Worm (Caenorhabditis elegans) whole organism, early embryonic: ENCODE data around the gene kvs-4.

Experiments used
- B0310.2 ChIP-seq: sonication (generic microtip); optimal IDR thresholded peaks from 2 replicates; lab custom pipeline; 2016; ENCODE audit warnings: mild to moderate bottlenecking, missing genetic modification characterization, missing compliant biosample characterization
- F13C5.2 ChIP-seq: sonication (generic microtip); optimal IDR thresholded peaks from 2 replicates; lab custom pipeline; 2017; ENCODE audit warnings: mild to moderate bottlenecking, missing genetic modification characterization, inconsistent platforms, missing compliant biosample characterization
- aly-1 ChIP-seq: sonication (generic microtip); optimal IDR thresholded peaks from 2 replicates; lab custom pipeline; 2016; ENCODE audit warnings: missing genetic modification characterization, missing compliant biosample characterization
- ama-1 ChIP-seq: fragments of 150-350 bp; optimal IDR thresholded peaks from 2 replicates; lab custom pipeline; 2014
- ceh-13 ChIP-seq: fragments of 200-800 bp; sonication (Bioruptor generic); optimal IDR thresholded peaks from 2 replicates; lab custom pipeline; 2018; ENCODE audit warnings: mild to moderate bottlenecking, missing genetic modification characterization, missing compliant biosample characterization
- ceh-36 ChIP-seq: sonication (generic microtip); optimal IDR thresholded peaks from 2 replicates; lab custom pipeline; 2016; ENCODE audit warnings: missing genetic modification characterization, inconsistent platforms, missing compliant biosample characterization
- flt-1 ChIP-seq: fragments of 200-800 bp; sonication (Bioruptor generic); IDR thresholded peaks from 2 replicates; pipeline ENCODE4 v1.3.6; 2022; ENCODE audit warnings: missing genetic modification characterization, missing compliant biosample characterization
- hmbx-1 ChIP-seq: sonication (generic microtip); optimal IDR thresholded peaks from 2 replicates; lab custom pipeline; 2016; ENCODE audit warnings: mild to moderate bottlenecking, missing genetic modification characterization, missing compliant biosample characterization
- hnd-1 ChIP-seq: sonication (generic microtip); optimal IDR thresholded peaks from 2 replicates; lab custom pipeline; 2016; ENCODE audit warnings: missing genetic modification characterization, missing compliant biosample characterization
- pes-1 ChIP-seq: fragments of 200-800 bp; sonication (Bioruptor generic); IDR thresholded peaks from 2 replicates; pipeline ENCODE4 v1.3.6; 2022; ENCODE audit warnings: missing genetic modification reagents, missing genetic modification characterization, missing compliant biosample characterization
- sea-1 ChIP-seq: fragments of 200-800 bp; sonication (Bioruptor generic); conservative IDR thresholded peaks from 2 replicates; pipeline ENCODE4 v1.3.6; 2022; ENCODE audit warnings: missing genetic modification characterization, missing compliant biosample characterization
- tbx-11 ChIP-seq: fragments of 200-800 bp; sonication (Bioruptor generic); IDR thresholded peaks from 2 replicates; pipeline ENCODE4 v1.3.6; 2022; ENCODE audit warnings: missing genetic modification characterization, missing compliant biosample characterization
- tbx-37 ChIP-seq: fragments of 200-800 bp; sonication (Bioruptor generic); conservative IDR thresholded peaks from 2 replicates; pipeline ENCODE4 v1.3.6; 2022; ENCODE audit warnings: missing genetic modification reagents, missing genetic modification characterization, missing compliant biosample characterization

ce11 chrIII:11053603-11054002 lies 41.2 kb downstream of the kvs-4 start:
- no peak for TF ChIP-seq ceh-13
- TF ChIP-seq flt-1 (GFP tag; lab: Robert Waterston, UW) = no peak
- no peak for TF ChIP-seq ama-1 (lab: Kevin White, UChicago)
- TF ChIP-seq hmbx-1 (tag; lab: Kevin White, UChicago) = no peak
- TF ChIP-seq aly-1 (tag; lab: Kevin White, UChicago) = no peak
- no peak for TF ChIP-seq B0310.2 (tag; lab: Kevin White, UChicago)
- no peak for TF ChIP-seq tbx-11 (GFP tag; lab: Robert Waterston, UW)
- no peak for TF ChIP-seq pes-1 (GFP tag; lab: Robert Waterston, UW)
- no peak for TF ChIP-seq tbx-37 (GFP tag; lab: Robert Waterston, UW)
- TF ChIP-seq sea-1 (GFP tag; lab: Robert Waterston, UW) = no peak
- no peak for TF ChIP-seq hnd-1 (tag; lab: Kevin White, UChicago)
- no peak for TF ChIP-seq ceh-36
- TF ChIP-seq F13C5.2 = no peak
